Fruit fly (Drosophila melanogaster) whole organism, embryonic: ENCODE results near the gene rdhB.

ENCODE experiments used
- Atf-2 ChIP-seq: fragments of 200-800 bp; sonication (Bioruptor generic); optimal IDR thresholded peaks from 2 replicates; lab custom pipeline; 2016; ENCODE audit warnings: missing biosample characterization, missing genetic modification characterization
- B-H1 ChIP-seq: fragments of 200-800 bp; sonication (Bioruptor generic); IDR thresholded peaks from 3 replicates; pipeline ENCODE4 v1.3.6; 2022; ENCODE audit warnings: missing biosample characterization, missing genetic modification characterization
- CG10267 ChIP-seq: fragments of 200-800 bp; sonication (Bioruptor generic); optimal IDR thresholded peaks from 2 replicates; lab custom pipeline; 2018; ENCODE audit warnings: missing biosample characterization, mild to moderate bottlenecking, missing genetic modification characterization, moderate library complexity
- CG12155 ChIP-seq: fragments of 200-800 bp; sonication (Bioruptor generic); optimal IDR thresholded peaks from 3 replicates; lab custom pipeline; 2016; ENCODE audit warnings: missing biosample characterization, missing genetic modification characterization
- CG12391 ChIP-seq: fragments of 200-800 bp; sonication (Bioruptor generic); optimal IDR thresholded peaks from 3 replicates; lab custom pipeline; 2018; ENCODE audit warnings: missing biosample characterization, mild to moderate bottlenecking, missing genetic modification characterization, moderate library complexity
- CG17568 ChIP-seq: fragments of 200-800 bp; sonication (Bioruptor generic); optimal IDR thresholded peaks from 2 replicates; lab custom pipeline; 2018; ENCODE audit warnings: missing biosample characterization, mild to moderate bottlenecking, missing genetic modification characterization, moderate library complexity
- CG18262 ChIP-seq: fragments of 200-800 bp; optimal IDR thresholded peaks from 3 replicates; lab custom pipeline; 2019; ENCODE audit warnings: missing biosample characterization, mild to moderate bottlenecking, missing genetic modification characterization, moderate library complexity
- CG1832 ChIP-seq: fragments of 200-800 bp; sonication (Bioruptor generic); optimal IDR thresholded peaks from 2 replicates; lab custom pipeline; 2017; ENCODE audit warnings: missing biosample characterization, mild to moderate bottlenecking, missing genetic modification characterization, inconsistent platforms
- CG18619 ChIP-seq: fragments of 200-800 bp; sonication (Bioruptor generic); optimal IDR thresholded peaks from 3 replicates; lab custom pipeline; 2017; ENCODE audit warnings: missing biosample characterization, mild to moderate bottlenecking, missing genetic modification characterization
- CG2116 ChIP-seq: fragments of 200-800 bp; sonication (Bioruptor generic); optimal IDR thresholded peaks from 3 replicates; lab custom pipeline; 2018; ENCODE audit warnings: missing biosample characterization, mild to moderate bottlenecking, missing genetic modification characterization
- CG2712 ChIP-seq: fragments of 200-800 bp; optimal IDR thresholded peaks from 3 replicates; lab custom pipeline; 2019; ENCODE audit warnings: missing biosample characterization, mild to moderate bottlenecking, missing genetic modification characterization, moderate library complexity
- CG33557 ChIP-seq: fragments of 200-800 bp; sonication (Bioruptor generic); optimal IDR thresholded peaks from 2 replicates; lab custom pipeline; 2019; ENCODE audit warnings: missing biosample characterization, mild to moderate bottlenecking, missing genetic modification characterization, moderate library complexity
- CG34422 ChIP-seq: fragments of 200-800 bp; sonication (Bioruptor generic); IDR thresholded peaks from 3 replicates; pipeline ENCODE4 v1.3.6; 2022; ENCODE audit warnings: missing biosample characterization, missing genetic modification characterization
- CG6854 ChIP-seq: fragments of 200-800 bp; sonication (Bioruptor generic); optimal IDR thresholded peaks from 3 replicates; lab custom pipeline; 2017; ENCODE audit warnings: missing biosample characterization, mild to moderate bottlenecking, missing genetic modification characterization
- CG8290 ChIP-seq, 3 experiments: fragments of 200-800 bp; sonication (Bioruptor generic); optimal IDR thresholded peaks; 2 replicates each; lab custom pipeline; 2016 to 2019; ENCODE audit warnings: missing biosample characterization in 3 of 3, missing genetic modification characterization in 3 of 3, mild to moderate bottlenecking in 2 of 3, moderate library complexity in 1 of 3
- CHES-1-like ChIP-seq: fragments of 200-800 bp; sonication (Bioruptor generic); optimal IDR thresholded peaks from 2 replicates; lab custom pipeline; 2016; ENCODE audit warnings: missing biosample characterization, missing genetic modification characterization
- Dref ChIP-seq: fragments of 200-800 bp; sonication (Bioruptor generic); IDR thresholded peaks from 2 replicates; pipeline ENCODE4 v1.3.6; 2022; ENCODE audit warnings: missing biosample characterization, missing genetic modification characterization
- Ets97D ChIP-seq: fragments of 200-800 bp; sonication (Bioruptor generic); optimal IDR thresholded peaks from 3 replicates; lab custom pipeline; 2016; ENCODE audit warnings: missing biosample characterization, missing genetic modification characterization
- Fer2 ChIP-seq: fragments of 200-800 bp; sonication (Bioruptor generic); optimal IDR thresholded peaks from 2 replicates; lab custom pipeline; 2018; ENCODE audit warnings: missing biosample characterization, mild to moderate bottlenecking, missing genetic modification characterization, moderate library complexity
- Gug ChIP-seq: fragments of 200-800 bp; sonication (Bioruptor generic); IDR thresholded peaks from 4 replicates; pipeline ENCODE4 v1.3.6; 2022; ENCODE audit warnings: missing biosample characterization, missing genetic modification characterization
- HHEX ChIP-seq: fragments of 200-800 bp; sonication (Bioruptor generic); optimal IDR thresholded peaks from 3 replicates; lab custom pipeline; 2017; ENCODE audit warnings: missing biosample characterization, mild to moderate bottlenecking, missing genetic modification characterization, missing genetic modification reagents
- Hsf ChIP-seq: fragments of 200-800 bp; sonication (Bioruptor generic); optimal IDR thresholded peaks from 3 replicates; lab custom pipeline; 2016; ENCODE audit warnings: missing biosample characterization, missing genetic modification characterization
- Jarid2 ChIP-seq: fragments of 200-800 bp; sonication (Bioruptor generic); optimal IDR thresholded peaks from 3 replicates; lab custom pipeline; 2017; ENCODE audit warnings: mild to moderate bottlenecking, missing biosample characterization, missing genetic modification reagents, missing genetic modification characterization
- Max ChIP-seq: fragments of 200-800 bp; sonication (Bioruptor generic); optimal IDR thresholded peaks from 2 replicates; lab custom pipeline; 2016; ENCODE audit warnings: missing biosample characterization, mild to moderate bottlenecking, missing genetic modification characterization
- Meics ChIP-seq: fragments of 200-800 bp; sonication (Bioruptor generic); optimal IDR thresholded peaks from 2 replicates; lab custom pipeline; 2017; ENCODE audit warnings: missing biosample characterization, mild to moderate bottlenecking, missing genetic modification characterization
- NfI ChIP-seq: fragments of 200-800 bp; sonication (Bioruptor generic); optimal IDR thresholded peaks from 3 replicates; lab custom pipeline; 2018; ENCODE audit warnings: missing biosample characterization, mild to moderate bottlenecking, missing genetic modification characterization, moderate library complexity
- Taf1 ChIP-seq: fragments of 200-800 bp; sonication (Bioruptor generic); IDR thresholded peaks from 2 replicates; pipeline ENCODE4 v1.3.6; 2022; ENCODE audit warnings: missing biosample characterization, missing genetic modification characterization
- YL-1 ChIP-seq: fragments of 200-800 bp; sonication (Bioruptor generic); optimal IDR thresholded peaks from 3 replicates; lab custom pipeline; 2017; ENCODE audit warnings: missing biosample characterization, mild to moderate bottlenecking, missing genetic modification characterization
- ab ChIP-seq: fragments of 200-800 bp; sonication (Bioruptor generic); optimal IDR thresholded peaks from 2 replicates; lab custom pipeline; 2016; ENCODE audit warnings: missing biosample characterization, missing genetic modification characterization
- ap ChIP-seq: fragments of 200-800 bp; sonication (Bioruptor generic); IDR thresholded peaks from 2 replicates; pipeline ENCODE4 v1.3.6; 2022; ENCODE audit warnings: missing biosample characterization, missing genetic modification characterization
- caup ChIP-seq: fragments of 200-800 bp; sonication (Bioruptor generic); optimal IDR thresholded peaks from 3 replicates; lab custom pipeline; 2017; ENCODE audit warnings: missing biosample characterization, mild to moderate bottlenecking, missing genetic modification characterization, moderate library complexity; ENCODE audit not compliant: severe bottlenecking
- cg ChIP-seq: fragments of 200-800 bp; sonication (Bioruptor generic); optimal IDR thresholded peaks from 3 replicates; lab custom pipeline; 2019; ENCODE audit warnings: missing biosample characterization, mild to moderate bottlenecking, missing genetic modification characterization, moderate library complexity
- crc ChIP-seq: fragments of 200-800 bp; sonication (Bioruptor generic); optimal IDR thresholded peaks from 2 replicates; lab custom pipeline; 2016; ENCODE audit warnings: missing biosample characterization, missing genetic modification characterization
- dimm ChIP-seq: fragments of 200-800 bp; sonication (Bioruptor generic); IDR thresholded peaks from 2 replicates; pipeline ENCODE4 v1.3.6; 2022; ENCODE audit warnings: missing biosample characterization, missing genetic modification characterization
- grau ChIP-seq: fragments of 200-800 bp; optimal IDR thresholded peaks from 3 replicates; lab custom pipeline; 2019; ENCODE audit warnings: missing biosample characterization, mild to moderate bottlenecking, missing genetic modification characterization, moderate library complexity
- hbn ChIP-seq: fragments of 200-800 bp; sonication (Bioruptor generic); IDR thresholded peaks from 2 replicates; pipeline ENCODE4 v1.3.6; 2022; ENCODE audit warnings: missing biosample characterization, missing genetic modification characterization; ENCODE audit not compliant: partially characterized antibody
- inv ChIP-seq: fragments of 200-800 bp; sonication (Bioruptor generic); IDR thresholded peaks from 2 replicates; pipeline ENCODE4 v1.3.6; 2022; ENCODE audit warnings: missing biosample characterization, missing genetic modification characterization; ENCODE audit not compliant: partially characterized antibody
- knrl ChIP-seq: fragments of 200-800 bp; sonication (Bioruptor generic); IDR thresholded peaks from 3 replicates; pipeline ENCODE4 v1.3.6; 2022; ENCODE audit warnings: missing biosample characterization, missing genetic modification characterization; ENCODE audit not compliant: partially characterized antibody
- mirr ChIP-seq: fragments of 200-800 bp; sonication (Bioruptor generic); optimal IDR thresholded peaks from 3 replicates; lab custom pipeline; 2018; ENCODE audit warnings: missing biosample characterization, mild to moderate bottlenecking, missing genetic modification characterization
- nmo ChIP-seq: fragments of 200-800 bp; sonication (Bioruptor generic); optimal IDR thresholded peaks from 2 replicates; lab custom pipeline; 2018; ENCODE audit warnings: missing biosample characterization, mild to moderate bottlenecking, missing genetic modification characterization, moderate library complexity
- pho ChIP-seq: fragments of 200-800 bp; sonication (Bioruptor generic); optimal IDR thresholded peaks from 2 replicates; lab custom pipeline; 2016; ENCODE audit warnings: missing biosample characterization, missing genetic modification characterization
- pzg ChIP-seq: fragments of 200-800 bp; sonication (Bioruptor generic); optimal IDR thresholded peaks from 3 replicates; lab custom pipeline; 2018; ENCODE audit warnings: missing biosample characterization, mild to moderate bottlenecking, missing genetic modification characterization, moderate library complexity
- slbo ChIP-seq: fragments of 200-800 bp; sonication (Bioruptor generic); IDR thresholded peaks from 2 replicates; pipeline ENCODE4 v1.3.6; 2022; ENCODE audit warnings: missing biosample characterization, missing genetic modification characterization
- tin ChIP-seq: fragments of 200-800 bp; sonication (Bioruptor generic); optimal IDR thresholded peaks from 3 replicates; lab custom pipeline; 2016; ENCODE audit warnings: missing biosample characterization, missing genetic modification characterization
- unc-4 ChIP-seq: fragments of 200-800 bp; sonication (Bioruptor generic); IDR thresholded peaks from 2 replicates; pipeline ENCODE4 v1.3.6; 2022; ENCODE audit warnings: missing biosample characterization, missing genetic modification characterization; ENCODE audit not compliant: partially characterized antibody
- vfl ChIP-seq: fragments of 200-800 bp; sonication (Bioruptor generic); optimal IDR thresholded peaks from 2 replicates; lab custom pipeline; 2016; ENCODE audit warnings: missing biosample characterization, missing genetic modification characterization
- wek ChIP-seq: fragments of 200-800 bp; sonication (Bioruptor generic); optimal IDR thresholded peaks from 3 replicates; lab custom pipeline; 2018; ENCODE audit warnings: missing biosample characterization, mild to moderate bottlenecking, missing genetic modification characterization, moderate library complexity

rdhB gene

DNA sequence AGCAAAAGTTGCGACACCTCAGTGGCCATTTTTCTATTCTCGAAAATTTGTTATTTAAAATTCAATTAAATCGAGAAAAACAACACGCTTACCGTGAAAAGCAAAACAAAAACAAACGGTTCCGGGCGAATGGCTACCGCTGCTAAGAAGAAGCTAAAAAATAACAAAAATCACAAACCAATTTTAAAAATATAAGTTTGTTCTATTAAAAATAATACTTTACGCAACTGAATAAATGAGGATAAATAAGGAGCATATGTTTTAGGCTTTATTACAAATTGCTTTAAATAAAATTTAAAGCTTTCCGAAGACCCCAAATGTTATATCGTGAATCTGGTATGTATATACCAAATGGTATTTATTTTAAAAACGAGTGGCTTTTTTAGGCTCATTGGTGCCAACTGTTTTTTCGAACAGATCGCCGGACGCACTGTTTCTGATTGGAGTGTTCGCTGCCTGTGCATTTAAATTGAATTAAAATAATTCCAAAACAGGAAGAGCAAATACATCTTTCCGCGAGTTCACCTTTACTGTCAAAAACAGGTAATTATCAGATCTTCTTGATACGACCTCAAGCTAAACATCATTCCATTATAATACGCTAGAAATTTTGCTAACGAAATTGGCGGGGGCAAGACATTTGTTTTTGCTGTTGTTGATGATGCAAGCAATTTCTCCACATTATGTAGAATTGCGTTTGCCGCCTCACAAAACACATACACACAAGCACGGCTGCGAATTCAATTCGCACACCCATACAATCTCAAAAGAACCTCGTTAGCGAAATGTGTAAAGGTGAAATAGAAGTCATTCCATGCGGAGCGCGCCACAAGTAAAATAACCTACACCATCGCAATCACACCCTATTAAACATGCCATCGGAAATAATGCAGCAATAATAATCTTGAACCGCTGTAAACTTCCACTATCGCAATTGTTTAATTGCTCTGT lies 15.9 kb downstream of the rdhB start, which contains the start of the genes Polr3F and PyK (continued):
- TF ChIP-seq Jarid2 (GFP tag; lab: Kevin White, UChicago) = peak; percentile 64
- TF ChIP-seq mirr (GFP tag; lab: Kevin White, UChicago) = no peak
- TF ChIP-seq NfI = no peak
- TF ChIP-seq inv (GFP tag; lab: Robert Waterston, UW) = no peak
- peak; percentile 32 for TF ChIP-seq CG2116 (GFP tag; lab: Kevin White, UChicago)
- TF ChIP-seq pzg (GFP tag; lab: Kevin White, UChicago) = peak; percentile 60
- TF ChIP-seq crc (GFP tag; lab: Kevin White, UChicago) = no peak
- TF ChIP-seq CG18619 (GFP tag; lab: Kevin White, UChicago) = no peak
- peak; percentile 19 for TF ChIP-seq CG33557 (GFP tag; lab: Kevin White, UChicago)
- TF ChIP-seq tin (GFP tag; lab: Kevin White, UChicago) = peak; percentile 24
- TF ChIP-seq CG2712 (tag; lab: Kevin White, UChicago) = peak; percentile 56
- TF ChIP-seq dimm (GFP tag; lab: Robert Waterston, UW) = no peak
- TF ChIP-seq CG12391 = peak; percentile 73
- TF ChIP-seq CG18262 = peak; percentile 34
- TF ChIP-seq slbo (GFP tag; lab: Robert Waterston, UW) = 0 out of 2 replicates have a peak, but pooled peaks have one; percentile 17
- no peak for TF ChIP-seq Dref (GFP tag; lab: Robert Waterston, UW)
- TF ChIP-seq wek = peak; percentile 96
- TF ChIP-seq CG34422 (GFP tag; lab: Robert Waterston, UW) = 0 out of 3 replicates have a peak, but pooled peaks have one; percentile 1
- peak; percentile 38 for TF ChIP-seq caup (GFP tag; lab: Kevin White, UChicago)
- TF ChIP-seq HHEX (GFP tag; lab: Kevin White, UChicago) = peak; percentile 14
- TF ChIP-seq CG8290 (GFP tag; optimal IDR thresholded peaks at IDR 0.05; lab: Kevin White, UChicago) = no peak
- peak in 1 of 2 experiments; percentile 40 for TF ChIP-seq CG8290 (tag; optimal IDR thresholded peaks at IDR 0.05; lab: Kevin White, UChicago)
- TF ChIP-seq knrl (GFP tag; lab: Robert Waterston, UW) = 0 out of 3 replicates have a peak, but pooled peaks have one; percentile 26
- TF ChIP-seq grau = peak; percentile 51
- no peak for TF ChIP-seq Gug (GFP tag; lab: Robert Waterston, UW)
- no peak for TF ChIP-seq Atf-2
- no peak for TF ChIP-seq ab (GFP tag; lab: Kevin White, UChicago)
- TF ChIP-seq CHES-1-like = peak; percentile 44
- 0 out of 2 replicates have a peak, but pooled peaks have one; percentile 15 for TF ChIP-seq unc-4 (GFP tag; lab: Robert Waterston, UW)
- peak; percentile 60 for TF ChIP-seq CG10267 (tag; lab: Kevin White, UChicago)
- TF ChIP-seq nmo (GFP tag; lab: Kevin White, UChicago) = peak; percentile 54
- TF ChIP-seq Max = peak; percentile 33
- TF ChIP-seq B-H1 (GFP tag; lab: Robert Waterston, UW) = no peak
- peak; percentile 44 for TF ChIP-seq Meics (GFP tag; lab: Kevin White, UChicago)
- peak; percentile 25 for TF ChIP-seq cg (GFP tag; lab: Kevin White, UChicago)
- TF ChIP-seq Hsf (GFP tag; lab: Kevin White, UChicago) = peak; percentile 22
- no peak for TF ChIP-seq Fer2 (tag; lab: Kevin White, UChicago)
- TF ChIP-seq Taf1 (GFP tag; lab: Robert Waterston, UW) = no peak
- TF ChIP-seq pho = peak; percentile 25
- peak; percentile 51 for TF ChIP-seq YL-1
- peak; percentile 36 for TF ChIP-seq Ets97D
- peak; percentile 5 for TF ChIP-seq CG12155 (GFP tag; lab: Kevin White, UChicago)
- peak; percentile 1 for TF ChIP-seq CG17568 (GFP tag; lab: Kevin White, UChicago)
- TF ChIP-seq ap (GFP tag; lab: Robert Waterston, UW) = no peak
- TF ChIP-seq vfl = no peak
- TF ChIP-seq CG1832 (GFP tag; lab: Kevin White, UChicago) = no peak
- TF ChIP-seq CG6854 (GFP tag; lab: Kevin White, UChicago) = no peak
- TF ChIP-seq hbn (GFP tag; lab: Robert Waterston, UW) = 0 out of 2 replicates have a peak, but pooled peaks have one; percentile 36
